Worm (Caenorhabditis elegans) whole organism, L4/young adult: ENCODE data around the gene srbc-59.

ENCODE experiments used
- W03F9.2 ChIP-seq: fragments of 150-350 bp; optimal IDR thresholded peaks from 2 replicates; lab custom pipeline; 2014; ENCODE audit warnings: missing biosample characterization, missing genetic modification characterization
- dao-5 ChIP-seq: sonication (generic microtip); optimal IDR thresholded peaks from 2 replicates; lab custom pipeline; 2016; ENCODE audit warnings: missing genotype, missing genetic modification characterization, moderate library complexity, missing compliant biosample characterization
- him-1 ChIP-seq: sonication (generic microtip); optimal IDR thresholded peaks from 2 replicates; lab custom pipeline; 2016; ENCODE audit warnings: missing genotype, missing genetic modification reagents, missing genetic modification characterization, missing compliant biosample characterization

DNA sequence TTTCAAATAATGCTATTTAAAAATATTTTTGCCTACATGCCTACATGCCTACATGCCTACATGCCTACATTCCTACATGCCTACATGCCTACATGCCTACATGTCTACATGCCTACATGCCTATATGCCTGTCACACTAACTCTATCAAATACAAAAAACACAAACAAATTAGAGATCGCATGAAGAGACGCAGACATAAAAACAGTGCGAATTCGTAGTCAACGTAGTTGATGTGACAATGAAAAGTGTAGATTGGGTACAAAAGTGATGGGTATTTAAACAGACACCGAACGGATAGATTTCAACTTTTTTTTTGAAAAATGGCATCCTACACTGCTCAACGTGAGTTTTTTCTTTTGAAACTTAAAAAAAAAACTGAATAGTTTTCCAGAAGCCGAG lies 1.2 kb upstream of the srbc-59 start, which contains the start of gene R09E12.9:
- TF ChIP-seq W03F9.2 (no peak), him-1 (tag; lab: Kevin White, UChicago) (no peak), dao-5 (tag; lab: Kevin White, UChicago) (no peak)
